Worm (Caenorhabditis elegans) whole organism, L4 larva: Measurements from ENCODE around the gene F38E9.6.

Experiments used
- D1046.2 ChIP-seq: fragments of 200-800 bp; sonication (Bioruptor generic); IDR thresholded peaks from 2 replicates; pipeline ENCODE4 v1.3.6; 2022; ENCODE audit warnings: missing genetic modification characterization, missing compliant biosample characterization
- F10B5.3 ChIP-seq: sonication (generic microtip); optimal IDR thresholded peaks from 2 replicates; lab custom pipeline; 2016; ENCODE audit warnings: mild to moderate bottlenecking, missing genetic modification characterization, missing compliant biosample characterization
- F26F4.8 ChIP-seq: fragments of 200-800 bp; sonication (Bioruptor generic); conservative IDR thresholded peaks from 2 replicates; pipeline ENCODE4 v1.3.6; 2022; ENCODE audit warnings: missing genetic modification characterization, missing compliant biosample characterization
- F44E2.7 ChIP-seq: fragments of 200-800 bp; sonication (Bioruptor generic); IDR thresholded peaks from 2 replicates; pipeline ENCODE4 v2.1.2; 2022; ENCODE audit warnings: missing genetic modification characterization, missing compliant biosample characterization
- R02D3.7 ChIP-seq: fragments of 150-350 bp; sonication (generic microtip); optimal IDR thresholded peaks from 3 replicates; lab custom pipeline; 2014; ENCODE audit warnings: missing biosample characterization, missing genetic modification characterization
- T20F7.1 ChIP-seq: fragments of 200-800 bp; sonication (Bioruptor generic); optimal IDR thresholded peaks from 2 replicates; lab custom pipeline; 2018; ENCODE audit warnings: mild to moderate bottlenecking, missing genetic modification characterization, missing compliant biosample characterization
- Y48G9A.11 ChIP-seq: fragments of 200-800 bp; sonication (Bioruptor generic); IDR thresholded peaks from 2 replicates; pipeline ENCODE4 v1.3.6; 2022; ENCODE audit warnings: missing genetic modification reagents, missing genetic modification characterization, missing compliant biosample characterization
- Y5F2A.4 ChIP-seq: fragments of 200-800 bp; sonication (Bioruptor generic); optimal IDR thresholded peaks from 2 replicates; lab custom pipeline; 2018; ENCODE audit warnings: mild to moderate bottlenecking, missing genetic modification characterization, missing compliant biosample characterization
- Y75B8A.6 ChIP-seq: fragments of 200-800 bp; sonication (Bioruptor generic); IDR thresholded peaks from 2 replicates; pipeline ENCODE4 v1.3.6; 2022; ENCODE audit warnings: missing genetic modification reagents, missing genetic modification characterization, missing compliant biosample characterization
- ZK546.5 ChIP-seq, 2 experiments: sonication (generic microtip); optimal IDR thresholded peaks; 2 replicates each; lab custom pipeline; 2017; ENCODE audit warnings: missing biosample characterization in 2 of 2, missing genetic modification characterization in 2 of 2
- aha-1 ChIP-seq: fragments of 150-350 bp; peaks from one replicate; lab custom pipeline; 2014; ENCODE audit warnings: missing biosample characterization, missing genetic modification characterization
- ama-1 ChIP-seq: fragments of 150-350 bp; optimal IDR thresholded peaks from 2 replicates; lab custom pipeline; 2014; ENCODE audit warnings: inconsistent platforms, mixed read lengths
- arid-1 ChIP-seq: fragments of 200-800 bp; sonication (Bioruptor generic); conservative IDR thresholded peaks from 2 replicates; pipeline ENCODE4 v1.3.6; 2022; ENCODE audit warnings: missing genetic modification reagents, missing genetic modification characterization, missing compliant biosample characterization
- attf-4 ChIP-seq: sonication (generic microtip); optimal IDR thresholded peaks from 3 replicates; lab custom pipeline; 2017; ENCODE audit warnings: missing biosample characterization, missing genetic modification characterization
- ceh-28 ChIP-seq: fragments of 150-350 bp; optimal IDR thresholded peaks from 2 replicates; lab custom pipeline; 2014; ENCODE audit warnings: missing biosample characterization, missing genetic modification reagents, missing genetic modification characterization
- ceh-32 ChIP-seq: sonication (generic microtip); optimal IDR thresholded peaks from 2 replicates; lab custom pipeline; 2016; ENCODE audit warnings: mild to moderate bottlenecking, missing genetic modification characterization, missing compliant biosample characterization; ENCODE audit not compliant: poor library complexity
- ctbp-1 ChIP-seq: fragments of 200-800 bp; sonication (Bioruptor generic); IDR thresholded peaks from 2 replicates; pipeline ENCODE4 v1.3.6; 2022; ENCODE audit warnings: missing genetic modification reagents, missing genetic modification characterization, missing compliant biosample characterization
- daf-12 ChIP-seq: fragments of 150-350 bp; optimal IDR thresholded peaks from 2 replicates; lab custom pipeline; 2014; ENCODE audit warnings: missing biosample characterization, missing genetic modification reagents, missing genetic modification characterization
- daf-19 ChIP-seq: fragments of 200-800 bp; sonication (Bioruptor generic); conservative IDR thresholded peaks from 2 replicates; pipeline ENCODE4 v1.3.6; 2022; ENCODE audit warnings: missing genetic modification characterization, missing compliant biosample characterization
- dpl-1 ChIP-seq: fragments of 150-350 bp; optimal IDR thresholded peaks from 2 replicates; lab custom pipeline; 2014; ENCODE audit warnings: missing biosample characterization, missing genetic modification reagents, missing genetic modification characterization
- duxl-1 ChIP-seq: sonication (generic microtip); optimal IDR thresholded peaks from 2 replicates; lab custom pipeline; 2016; ENCODE audit warnings: mild to moderate bottlenecking, missing genetic modification characterization, moderate library complexity, missing compliant biosample characterization; ENCODE audit not compliant: poor library complexity
- dve-1 ChIP-seq: sonication (generic microtip); optimal IDR thresholded peaks from 2 replicates; lab custom pipeline; 2017; ENCODE audit warnings: antibody characterized with exemption, mild to moderate bottlenecking, missing genetic modification characterization, missing compliant biosample characterization; ENCODE audit not compliant: insufficient read depth
- egl-27 ChIP-seq: sonication (generic microtip); optimal IDR thresholded peaks from 3 replicates; lab custom pipeline; 2017; ENCODE audit warnings: missing biosample characterization, missing genetic modification reagents, missing genetic modification characterization
- fkh-10 ChIP-seq: fragments of 150-350 bp; optimal IDR thresholded peaks from 2 replicates; lab custom pipeline; 2014; ENCODE audit warnings: missing biosample characterization, missing genetic modification reagents, missing genetic modification characterization
- gei-8 ChIP-seq: fragments of 200-800 bp; sonication (Bioruptor generic); optimal IDR thresholded peaks from 2 replicates; lab custom pipeline; 2018; ENCODE audit warnings: mild to moderate bottlenecking, missing genetic modification characterization, missing compliant biosample characterization
- hmg-1.1 ChIP-seq: fragments of 200-800 bp; sonication (Bioruptor generic); IDR thresholded peaks from 2 replicates; pipeline ENCODE4 v1.3.6; 2022; ENCODE audit warnings: missing genetic modification reagents, missing genetic modification characterization, missing compliant biosample characterization
- lin-38 ChIP-seq: fragments of 200-800 bp; sonication (Bioruptor generic); IDR thresholded peaks from 2 replicates; pipeline ENCODE4 v1.3.6; 2022; ENCODE audit warnings: missing genetic modification reagents, missing genetic modification characterization, missing compliant biosample characterization
- lin-39 ChIP-seq: fragments of 150-350 bp; optimal IDR thresholded peaks from 2 replicates; lab custom pipeline; 2014; ENCODE audit warnings: missing biosample characterization, missing genetic modification reagents, missing genetic modification characterization
- madf-9 ChIP-seq: fragments of 200-800 bp; sonication (Bioruptor generic); conservative IDR thresholded peaks from 2 replicates; pipeline ENCODE4 v1.3.6; 2022; ENCODE audit warnings: missing genetic modification reagents, missing genetic modification characterization, missing compliant biosample characterization
- mdl-1 ChIP-seq, 2 experiments: fragments of 150-350 bp in 1 of 2; sonication (generic microtip) in 1 of 2; optimal IDR thresholded peaks; 2 replicates each; lab custom pipeline; 2014 to 2017; ENCODE audit warnings: missing biosample characterization in 2 of 2, missing genetic modification characterization in 2 of 2
- mdt-29 ChIP-seq: fragments of 200-800 bp; sonication (Bioruptor generic); IDR thresholded peaks from 2 replicates; pipeline ENCODE4 v1.3.6; 2022; ENCODE audit warnings: missing genetic modification reagents, missing genetic modification characterization, missing compliant biosample characterization
- mep-1 ChIP-seq: fragments of 150-350 bp; sonication (generic microtip); optimal IDR thresholded peaks from 3 replicates; lab custom pipeline; 2014; ENCODE audit warnings: missing biosample characterization, missing genetic modification characterization
- mxl-2 ChIP-seq: fragments of 200-800 bp; sonication (Bioruptor generic); conservative IDR thresholded peaks from 2 replicates; pipeline ENCODE4 v1.3.6; 2022; ENCODE audit warnings: missing genetic modification reagents, missing genetic modification characterization, missing compliant biosample characterization
- nhr-76 ChIP-seq: fragments of 150-350 bp; optimal IDR thresholded peaks from 2 replicates; lab custom pipeline; 2014; ENCODE audit warnings: missing biosample characterization, missing genetic modification characterization
- pha-4 ChIP-seq, 2 experiments: fragments of 150-350 bp in 1 of 2; fragments of 200-800 bp in 1 of 2; sonication (Bioruptor generic) in 1 of 2; IDR thresholded peaks in 1 of 2; optimal IDR thresholded peaks in 1 of 2; 2 replicates each; pipeline versions ENCODE4 v1.3.6 to Lab custom; 2014 to 2022; ENCODE audit warnings: missing genetic modification characterization in 2 of 2, missing genetic modification reagents in 2 of 2, missing biosample characterization in 1 of 2, missing compliant biosample characterization in 1 of 2
- php-3 ChIP-seq: fragments of 200-800 bp; sonication (Bioruptor generic); IDR thresholded peaks from 2 replicates; pipeline ENCODE4 v1.3.6; 2022; ENCODE audit warnings: missing genetic modification reagents, missing genetic modification characterization, missing compliant biosample characterization
- pqm-1 ChIP-seq: sonication (generic microtip); optimal IDR thresholded peaks from 2 replicates; lab custom pipeline; 2017; ENCODE audit warnings: missing biosample characterization, missing genetic modification characterization
- rbr-2 ChIP-seq: sonication (generic microtip); optimal IDR thresholded peaks from 2 replicates; lab custom pipeline; 2016; ENCODE audit warnings: missing genotype, missing genetic modification characterization, missing compliant biosample characterization
- saeg-2 ChIP-seq: fragments of 200-800 bp; sonication (Bioruptor generic); IDR thresholded peaks from 2 replicates; pipeline ENCODE4 v1.3.6; 2022; ENCODE audit warnings: missing genetic modification reagents, missing genetic modification characterization, missing compliant biosample characterization
- sdz-12 ChIP-seq: fragments of 200-800 bp; sonication (Bioruptor generic); optimal IDR thresholded peaks from 2 replicates; lab custom pipeline; 2018; ENCODE audit warnings: mild to moderate bottlenecking, missing genetic modification characterization, missing compliant biosample characterization
- set-16 ChIP-seq: fragments of 200-800 bp; sonication (Bioruptor generic); IDR thresholded peaks from 2 replicates; pipeline ENCODE4 v1.3.6; 2022; ENCODE audit warnings: missing genetic modification reagents, missing genetic modification characterization, missing compliant biosample characterization
- skn-1 ChIP-seq: fragments of 150-350 bp; optimal IDR thresholded peaks from 2 replicates; lab custom pipeline; 2014; ENCODE audit warnings: missing biosample characterization, missing genetic modification characterization
- snpc-1.2 ChIP-seq: fragments of 200-800 bp; sonication (Bioruptor generic); IDR thresholded peaks from 2 replicates; pipeline ENCODE4 v1.3.6; 2022; ENCODE audit warnings: missing genetic modification reagents, missing genetic modification characterization, missing compliant biosample characterization
- snpc-4 ChIP-seq: fragments of 150-350 bp; optimal IDR thresholded peaks from 2 replicates; lab custom pipeline; 2014; ENCODE audit warnings: missing biosample characterization, missing genetic modification characterization
- spr-1 ChIP-seq: sonication (generic microtip); optimal IDR thresholded peaks from 2 replicates; lab custom pipeline; 2016; ENCODE audit warnings: mild to moderate bottlenecking, missing genetic modification characterization, missing compliant biosample characterization
- vab-7 ChIP-seq: fragments of 200-800 bp; sonication (Bioruptor generic); IDR thresholded peaks from 2 replicates; pipeline ENCODE4 v1.3.6; 2022; ENCODE audit warnings: missing genetic modification reagents, missing genetic modification characterization, missing compliant biosample characterization
- zip-11 ChIP-seq: fragments of 200-800 bp; sonication (Bioruptor generic); IDR thresholded peaks from 2 replicates; pipeline ENCODE4 v1.3.6; 2022; ENCODE audit warnings: missing genetic modification characterization, missing compliant biosample characterization
- ztf-7 ChIP-seq: fragments of 150-350 bp; optimal IDR thresholded peaks from 2 replicates; lab custom pipeline; 2014; ENCODE audit warnings: missing biosample characterization, missing genetic modification characterization

Gene F38E9.6

DNA sequence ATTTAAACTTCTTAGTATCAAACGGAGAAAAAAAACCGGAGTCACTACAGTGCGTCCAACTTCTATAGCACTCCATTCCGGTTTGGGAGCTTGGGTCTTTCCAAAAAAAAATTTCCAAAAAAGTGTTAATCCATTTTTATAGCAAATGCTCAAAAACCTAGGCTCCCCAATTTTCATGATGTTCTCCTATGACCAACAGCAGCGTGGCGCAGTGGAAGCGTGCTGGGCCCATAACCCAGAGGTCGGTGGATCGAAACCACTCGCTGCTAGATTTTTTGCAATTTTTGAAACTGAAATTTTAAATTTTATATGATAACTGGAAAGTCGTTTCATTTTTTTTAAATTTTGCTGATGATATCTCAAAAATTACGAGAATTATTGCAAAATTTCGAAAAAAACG, 8.7 kb downstream of the F38E9.6 start:
- TF ChIP-seq aha-1, result no peak
- peak; percentile 55; the same call in 1 of the 2 replicates for TF ChIP-seq vab-7 (GFP tag; lab: Robert Waterston, UW)
- TF ChIP-seq pha-4 (GFP tag; IDR thresholded peaks at IDR 0.05; lab: Robert Waterston, UW), result 0 out of 2 replicates have a peak, but pooled peaks have one; percentile 33
- no peak for TF ChIP-seq pha-4 (tag; optimal IDR thresholded peaks at IDR 0.05; lab: Kevin White, UChicago)
- no peak for TF ChIP-seq Y5F2A.4
- TF ChIP-seq ama-1, result no peak
- 0 out of 2 replicates have a peak, but pooled peaks have one; percentile 60 for TF ChIP-seq D1046.2
- TF ChIP-seq snpc-4 (tag; lab: Kevin White, UChicago), result no peak
- no peak for TF ChIP-seq skn-1
- no peak for TF ChIP-seq zip-11
- TF ChIP-seq duxl-1, result no peak
- TF ChIP-seq mdl-1 (tag; optimal IDR thresholded peaks at IDR 0.05; lab: Kevin White, UChicago), result no peak
- TF ChIP-seq dve-1 (tag; lab: Kevin White, UChicago), result no peak
- 0 out of 2 replicates have a peak, but pooled peaks have one; percentile 42 for TF ChIP-seq Y48G9A.11 (GFP tag; lab: Robert Waterston, UW)
- peak; percentile 18; the same call in 1 of the 2 replicates for TF ChIP-seq snpc-1.2
- TF ChIP-seq lin-39, result no peak
- TF ChIP-seq, all 104 proteins: peak for 5

DNA sequence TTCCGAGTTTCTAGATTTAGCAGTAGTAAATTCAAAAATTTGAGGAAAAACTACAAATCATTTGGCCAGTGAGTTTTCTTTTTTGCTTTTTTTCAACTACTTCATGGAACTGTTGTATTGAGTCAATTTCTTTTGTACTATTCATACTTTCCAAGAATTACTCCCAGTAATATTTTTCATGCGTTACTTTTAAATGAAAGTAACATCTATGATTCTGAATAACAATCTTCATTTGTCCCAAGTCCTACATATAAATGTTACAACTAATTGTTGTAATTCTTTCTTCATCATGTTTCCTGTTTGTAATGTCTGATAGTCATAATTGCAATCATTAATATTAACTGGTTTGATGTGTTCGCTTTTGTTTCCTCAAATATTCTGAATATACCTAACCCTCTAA, 11.4 kb downstream of the F38E9.6 start:
- TF ChIP-seq spr-1, result no peak
- TF ChIP-seq aha-1, result peak; percentile 96
- no peak for TF ChIP-seq snpc-1.2
- no peak for TF ChIP-seq nhr-76
- no peak for TF ChIP-seq skn-1

- TF ChIP-seq ceh-32 (tag; lab: Kevin White, UChicago) (peak; percentile 13), F26F4.8 (no peak), dpl-1 (GFP tag; lab: Kevin White, UChicago) (peak; percentile 21), egl-27 (tag; lab: Kevin White, UChicago) (no peak), daf-19 (GFP tag; lab: Robert Waterston, UW) (no peak), php-3 (GFP tag; lab: Robert Waterston, UW) (no peak), T20F7.1 (no peak), ceh-28 (no peak), madf-9 (GFP tag; lab: Robert Waterston, UW) (no peak), duxl-1 (no peak), ztf-7 (tag; lab: Kevin White, UChicago) (peak; percentile 50), saeg-2 (no peak), fkh-10 (GFP tag; lab: Kevin White, UChicago) (peak; percentile 69), aha-1 (peak; percentile 34), gei-8 (GFP tag; lab: Kevin White, UChicago) (no peak), lin-38 (peak; percentile 45), mep-1 (tag; lab: Kevin White, UChicago) (peak; percentile 88), F10B5.3 (tag; lab: Kevin White, UChicago) (no peak), skn-1 (no peak), zip-11 (no peak), pqm-1 (tag; lab: Kevin White, UChicago) (no peak), nhr-76 (no peak), Y75B8A.6 (no peak), R02D3.7 (tag; lab: Kevin White, UChicago) (no peak), daf-12 (tag; lab: Kevin White, UChicago) (no peak), attf-4 (no peak), rbr-2 (tag; lab: Kevin White, UChicago) (peak; percentile 84), sdz-12 (no peak), snpc-1.2 (no peak), ctbp-1 (GFP tag; lab: Robert Waterston, UW) (peak; percentile 77), mdt-29 (GFP tag; lab: Robert Waterston, UW) (no peak), F44E2.7 (no peak), arid-1 (GFP tag; lab: Robert Waterston, UW) (no peak; the same call in 1 of the 2 replicates), set-16 (GFP tag; lab: Robert Waterston, UW) (no peak; the same call in 1 of the 2 replicates), hmg-1.1 (peak; percentile 89), ZK546.5 (tag; optimal IDR thresholded peaks at IDR 0.05; lab: Kevin White, UChicago) (no peak), mxl-2 (no peak), Y48G9A.11 (GFP tag; lab: Robert Waterston, UW) (no peak)
Observed at ce11 chrX:16445793-16446248, 13.6 kb downstream of the F38E9.6 start, which contains the start of gene twf-2. Gene twf-2, plus strand, starts transcription at chrX:16446197.
